Fruit fly (Drosophila melanogaster) whole organism, embryonic: ENCODE data around the gene Dis3l2.

ENCODE experiments used
- Aef1 ChIP-seq: fragments of 200-800 bp; sonication (Bioruptor generic); IDR thresholded peaks from 3 replicates; pipeline ENCODE4 v1.3.6; 2022; ENCODE audit warnings: missing biosample characterization, missing genetic modification characterization
- Bteb2 ChIP-seq: fragments of 200-800 bp; sonication (Bioruptor generic); optimal IDR thresholded peaks from 2 replicates; lab custom pipeline; 2016; ENCODE audit warnings: missing biosample characterization, missing genetic modification characterization
- CG10565 ChIP-seq: fragments of 200-800 bp; sonication (Bioruptor generic); optimal IDR thresholded peaks from 3 replicates; lab custom pipeline; 2016; ENCODE audit warnings: missing biosample characterization, mild to moderate bottlenecking, missing genetic modification characterization
- CG12299 ChIP-seq: fragments of 200-800 bp; sonication (Bioruptor generic); optimal IDR thresholded peaks from 2 replicates; lab custom pipeline; 2018; ENCODE audit warnings: missing biosample characterization, mild to moderate bottlenecking, missing genetic modification characterization
- CG14667 ChIP-seq: fragments of 200-800 bp; sonication (Bioruptor generic); IDR thresholded peaks from 2 replicates; pipeline ENCODE4 v1.3.6; 2022; ENCODE audit warnings: missing biosample characterization, missing genetic modification characterization
- CG5245 ChIP-seq: fragments of 200-800 bp; sonication (Bioruptor generic); optimal IDR thresholded peaks from 3 replicates; lab custom pipeline; 2016; ENCODE audit warnings: missing biosample characterization, missing genetic modification characterization
- Lpt ChIP-seq: fragments of >200 bp; optimal IDR thresholded peaks from 2 replicates; lab custom pipeline; 2018; ENCODE audit warnings: missing biosample characterization, missing genetic modification characterization
- Meics ChIP-seq: fragments of 200-800 bp; sonication (Bioruptor generic); optimal IDR thresholded peaks from 2 replicates; lab custom pipeline; 2017; ENCODE audit warnings: missing biosample characterization, mild to moderate bottlenecking, missing genetic modification characterization
- Pdp1 ChIP-seq, 2 experiments: fragments of 200-800 bp; sonication (Bioruptor generic); optimal IDR thresholded peaks; 3 replicates each; lab custom pipeline; 2016; ENCODE audit warnings: missing biosample characterization in 2 of 2, missing genetic modification characterization in 2 of 2, mild to moderate bottlenecking in 1 of 2, moderate library complexity in 1 of 2
- dmrt99B ChIP-seq: fragments of 200-800 bp; sonication (Bioruptor generic); optimal IDR thresholded peaks from 2 replicates; lab custom pipeline; 2018; ENCODE audit warnings: missing biosample characterization, mild to moderate bottlenecking, missing genetic modification characterization, moderate library complexity
- ewg ChIP-seq: fragments of 200-800 bp; sonication (Bioruptor generic); optimal IDR thresholded peaks from 3 replicates; lab custom pipeline; 2017; ENCODE audit warnings: mild to moderate bottlenecking, missing biosample characterization, missing genetic modification reagents, missing genetic modification characterization
- nerfin-1 ChIP-seq: fragments of 200-800 bp; sonication (Bioruptor generic); optimal IDR thresholded peaks from 3 replicates; lab custom pipeline; 2019; ENCODE audit warnings: missing biosample characterization, mild to moderate bottlenecking, missing genetic modification characterization, moderate library complexity
- slou ChIP-seq: fragments of 200-800 bp; sonication (Bioruptor generic); optimal IDR thresholded peaks from 3 replicates; lab custom pipeline; 2016; ENCODE audit warnings: missing biosample characterization, missing genetic modification characterization
- toy ChIP-seq: fragments of 200-800 bp; sonication (Bioruptor generic); IDR thresholded peaks from 2 replicates; pipeline ENCODE4 v1.3.6; 2022; ENCODE audit warnings: missing biosample characterization, missing genetic modification characterization

DNA sequence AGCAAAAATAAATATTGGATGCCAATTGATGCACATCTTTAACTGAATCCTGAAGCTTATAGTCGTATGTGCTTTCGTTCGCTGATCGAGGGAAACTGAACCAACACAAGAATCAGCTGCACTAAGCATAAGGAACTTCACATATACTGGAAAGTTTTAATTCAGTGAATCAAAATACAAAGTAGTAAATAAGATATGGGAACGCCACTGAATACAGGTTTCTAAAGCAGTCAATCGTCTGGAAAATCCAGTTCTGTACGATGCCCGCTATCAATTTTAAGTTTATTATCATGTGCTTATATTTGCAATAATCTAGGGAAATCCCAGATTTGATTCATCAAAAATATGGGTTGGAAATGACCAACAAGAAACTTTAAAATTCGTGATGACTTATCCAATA is 19.8 kb downstream of the Dis3l2 start, which contains the start of gene CG34454:
- TF ChIP-seq dmrt99B: no peak
- no peak for TF ChIP-seq slou (GFP tag; lab: Kevin White, UChicago)
- no peak for TF ChIP-seq Aef1 (GFP tag; lab: Robert Waterston, UW)
- no peak for TF ChIP-seq Bteb2 (GFP tag; lab: Kevin White, UChicago)
- no peak for TF ChIP-seq CG10565
- no peak for TF ChIP-seq CG5245 (GFP tag; lab: Kevin White, UChicago)
- TF ChIP-seq ewg (GFP tag; lab: Kevin White, UChicago): no peak
- no peak for TF ChIP-seq CG14667 (GFP tag; lab: Robert Waterston, UW)
- TF ChIP-seq Pdp1 (GFP tag; optimal IDR thresholded peaks at IDR 0.05; lab: Kevin White, UChicago): no peak
- no peak for TF ChIP-seq Meics (GFP tag; lab: Kevin White, UChicago)
- no peak for TF ChIP-seq CG12299 (tag; lab: Kevin White, UChicago)
- TF ChIP-seq Lpt (GFP tag; lab: Kevin White, UChicago): no peak
- no peak for TF ChIP-seq nerfin-1 (tag; lab: Kevin White, UChicago)
- TF ChIP-seq toy (GFP tag; lab: Robert Waterston, UW): no peak
